Worm (Caenorhabditis elegans): ENCODE results near the gene col-3.

DNA sequence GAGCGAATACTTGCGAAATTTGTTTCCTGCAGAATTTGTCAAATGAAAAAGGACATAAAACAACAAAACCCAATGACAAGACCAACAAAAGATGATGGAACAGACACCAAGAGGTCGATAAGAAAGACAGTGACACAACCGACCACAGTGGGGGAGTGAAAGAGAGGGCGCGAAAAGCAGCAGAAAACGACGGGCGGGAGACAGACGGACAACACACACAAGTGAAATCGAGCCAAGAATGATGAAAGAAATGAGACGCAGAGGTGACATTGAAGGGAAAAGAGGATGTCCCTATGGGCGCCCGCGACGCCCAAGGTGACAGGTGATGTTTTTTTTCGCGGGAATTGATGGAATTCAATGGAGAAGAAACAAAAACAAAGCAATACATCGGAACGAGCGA, 41.5 kb downstream of the col-3 start:
- TF ChIP-seq fos-1 (tag; optimal IDR thresholded peaks at IDR 0.05), result peak; percentile 93
- no peak for TF ChIP-seq elt-3 (tag; optimal IDR thresholded peaks at IDR 0.05)
- TF ChIP-seq mab-5 (tag; optimal IDR thresholded peaks at IDR 0.05), result no peak
- no peak for TF ChIP-seq nhr-11 (tag; optimal IDR thresholded peaks at IDR 0.05)
- TF ChIP-seq zag-1 (tag; optimal IDR thresholded peaks at IDR 0.05), result no peak
- no peak for TF ChIP-seq lin-13 (GFP tag; optimal IDR thresholded peaks at IDR 0.05)
- no peak for TF ChIP-seq ztf-11 (tag; optimal IDR thresholded peaks at IDR 0.05)
- no peak for TF ChIP-seq skn-1 (tag; optimal IDR thresholded peaks at IDR 0.05)
- TF ChIP-seq lsy-2 (tag; optimal IDR thresholded peaks at IDR 0.05), result peak in 1 of 2 experiments; percentile 53
- no peak for TF ChIP-seq nhr-77 (tag; optimal IDR thresholded peaks at IDR 0.05)

Measured in whole organism, L2 larva.